Fruit fly (Drosophila melanogaster) whole organism, embryonic: ENCODE results near the gene MEP-1.

Experiments used
- Aef1 ChIP-seq: fragments of 200-800 bp; sonication (Bioruptor generic); IDR thresholded peaks from 3 replicates; pipeline ENCODE4 v1.3.6; 2022; ENCODE audit warnings: missing biosample characterization, missing genetic modification characterization
- CG11723 ChIP-seq: fragments of 200-800 bp; sonication (Bioruptor generic); optimal IDR thresholded peaks from 2 replicates; lab custom pipeline; 2017; ENCODE audit warnings: missing biosample characterization, mild to moderate bottlenecking, missing genetic modification characterization
- CG13624 ChIP-seq: fragments of 200-800 bp; sonication (Bioruptor generic); optimal IDR thresholded peaks from 2 replicates; lab custom pipeline; 2016; ENCODE audit warnings: missing biosample characterization, missing genetic modification characterization
- CG1647 ChIP-seq: fragments of 200-800 bp; sonication (Bioruptor generic); optimal IDR thresholded peaks from 3 replicates; lab custom pipeline; 2016; ENCODE audit warnings: missing biosample characterization, missing genetic modification characterization
- CG16863 ChIP-seq: fragments of 200-800 bp; sonication (Bioruptor generic); optimal IDR thresholded peaks from 3 replicates; lab custom pipeline; 2016; ENCODE audit warnings: missing biosample characterization, missing genetic modification characterization
- CG17912 ChIP-seq: fragments of 200-800 bp; sonication (Bioruptor generic); optimal IDR thresholded peaks from 2 replicates; lab custom pipeline; 2018; ENCODE audit warnings: missing biosample characterization, mild to moderate bottlenecking, missing genetic modification characterization
- CG18764 ChIP-seq: fragments of 200-800 bp; sonication (Bioruptor generic); optimal IDR thresholded peaks from 3 replicates; lab custom pipeline; 2016; ENCODE audit warnings: missing biosample characterization, missing genetic modification characterization
- CG34224 ChIP-seq: fragments of 200-800 bp; sonication (Bioruptor generic); IDR thresholded peaks from 3 replicates; pipeline ENCODE4 v1.3.6; 2022; ENCODE audit warnings: missing biosample characterization, missing genetic modification characterization; ENCODE audit not compliant: partially characterized antibody
- CG4282 ChIP-seq: fragments of 200-800 bp; sonication (Bioruptor generic); optimal IDR thresholded peaks from 2 replicates; lab custom pipeline; 2016; ENCODE audit warnings: missing biosample characterization, missing genetic modification characterization
- CG4404 ChIP-seq: fragments of 200-800 bp; sonication (Bioruptor generic); IDR thresholded peaks from 2 replicates; pipeline ENCODE4 v1.3.6; 2022; ENCODE audit warnings: missing biosample characterization, missing genetic modification characterization
- CG6791 ChIP-seq: fragments of 200-800 bp; sonication (Bioruptor generic); IDR thresholded peaks from 3 replicates; pipeline ENCODE4 v1.3.6; 2022; ENCODE audit warnings: missing biosample characterization, missing genetic modification characterization; ENCODE audit not compliant: partially characterized antibody
- CG6854 ChIP-seq: fragments of 200-800 bp; sonication (Bioruptor generic); optimal IDR thresholded peaks from 3 replicates; lab custom pipeline; 2017; ENCODE audit warnings: missing biosample characterization, mild to moderate bottlenecking, missing genetic modification characterization
- CG7357 ChIP-seq: fragments of 200-800 bp; sonication (Bioruptor generic); IDR thresholded peaks from 3 replicates; pipeline ENCODE4 v1.3.6; 2022; ENCODE audit warnings: missing biosample characterization, missing genetic modification characterization
- CG7963 ChIP-seq: fragments of 200-800 bp; sonication (Bioruptor generic); IDR thresholded peaks from 3 replicates; pipeline ENCODE4 v1.3.6; 2022; ENCODE audit warnings: missing biosample characterization, missing genetic modification characterization; ENCODE audit not compliant: partially characterized antibody
- CG8944 ChIP-seq: fragments of 200-800 bp; sonication (Bioruptor generic); optimal IDR thresholded peaks from 3 replicates; lab custom pipeline; 2016; ENCODE audit warnings: missing biosample characterization, missing genetic modification characterization
- CG9797 ChIP-seq: fragments of 200-800 bp; sonication (Bioruptor generic); optimal IDR thresholded peaks from 3 replicates; lab custom pipeline; 2018; ENCODE audit warnings: missing biosample characterization, mild to moderate bottlenecking, missing genetic modification characterization
- CHES-1-like ChIP-seq: fragments of 200-800 bp; sonication (Bioruptor generic); optimal IDR thresholded peaks from 2 replicates; lab custom pipeline; 2016; ENCODE audit warnings: missing biosample characterization, missing genetic modification characterization
- Chrac-16 ChIP-seq: fragments of 200-800 bp; sonication (Bioruptor generic); optimal IDR thresholded peaks from 3 replicates; lab custom pipeline; 2016; ENCODE audit warnings: missing biosample characterization, missing genetic modification characterization
- Dref ChIP-seq: fragments of 200-800 bp; sonication (Bioruptor generic); IDR thresholded peaks from 2 replicates; pipeline ENCODE4 v1.3.6; 2022; ENCODE audit warnings: missing biosample characterization, missing genetic modification characterization
- Mad ChIP-seq: fragments of 200-800 bp; sonication (Bioruptor generic); optimal IDR thresholded peaks from 2 replicates; lab custom pipeline; 2016; ENCODE audit warnings: missing biosample characterization, missing genetic modification characterization
- NFAT ChIP-seq: fragments of 200-800 bp; sonication (Bioruptor generic); IDR thresholded peaks from 2 replicates; pipeline ENCODE4 v1.3.6; 2022; ENCODE audit warnings: missing biosample characterization, missing genetic modification characterization
- Ssrp ChIP-seq: fragments of 200-800 bp; sonication (Bioruptor generic); optimal IDR thresholded peaks from 2 replicates; lab custom pipeline; 2018; ENCODE audit warnings: missing biosample characterization, mild to moderate bottlenecking, missing genetic modification characterization, moderate library complexity
- Tbp ChIP-seq: fragments of >200 bp; optimal IDR thresholded peaks from 2 replicates; lab custom pipeline; 2018; ENCODE audit warnings: missing biosample characterization, missing genetic modification characterization
- ase ChIP-seq: fragments of 200-800 bp; sonication (Bioruptor generic); IDR thresholded peaks from 3 replicates; pipeline ENCODE4 v1.3.6; 2022; ENCODE audit warnings: missing biosample characterization, missing genetic modification characterization
- az2 ChIP-seq: fragments of 200-800 bp; sonication (Bioruptor generic); optimal IDR thresholded peaks from 3 replicates; lab custom pipeline; 2016; ENCODE audit warnings: missing biosample characterization, missing genetic modification characterization
- bab2 ChIP-seq: fragments of 200-800 bp; sonication (Bioruptor generic); optimal IDR thresholded peaks from 2 replicates; lab custom pipeline; 2016; ENCODE audit warnings: missing biosample characterization, missing genetic modification characterization
- chif ChIP-seq, 2 experiments: fragments of 200-800 bp; sonication (Bioruptor generic); optimal IDR thresholded peaks; 3 replicates each; lab custom pipeline; 2016; ENCODE audit warnings: missing biosample characterization in 2 of 2, missing genetic modification characterization in 2 of 2
- crp ChIP-seq, 2 experiments: fragments of 200-800 bp; sonication (Bioruptor generic); optimal IDR thresholded peaks; 2 replicates in 1 of 2; 3 replicates in 1 of 2; lab custom pipeline; 2017; ENCODE audit warnings: missing biosample characterization in 2 of 2, missing genetic modification characterization in 2 of 2, mild to moderate bottlenecking in 1 of 2, moderate library complexity in 1 of 2
- exex ChIP-seq: fragments of 200-800 bp; sonication (Bioruptor generic); optimal IDR thresholded peaks from 4 replicates; lab custom pipeline; 2018; ENCODE audit warnings: missing biosample characterization, mild to moderate bottlenecking, missing genetic modification characterization, moderate library complexity
- mam ChIP-seq: fragments of 200-800 bp; sonication (Bioruptor generic); optimal IDR thresholded peaks from 3 replicates; lab custom pipeline; 2016; ENCODE audit warnings: missing biosample characterization, missing genetic modification characterization
- prd ChIP-seq, 3 experiments: fragments of >200 bp in 2 of 3; fragments of 200-800 bp in 1 of 3; sonication (Bioruptor generic) in 1 of 3; optimal IDR thresholded peaks in 2 of 3; IDR thresholded peaks in 1 of 3; 2 replicates in 2 of 3; 3 replicates in 1 of 3; pipeline versions ENCODE4 v1.3.6 to Lab custom; 2017 to 2022; ENCODE audit warnings: missing biosample characterization in 1 of 3, missing genetic modification characterization in 1 of 3
- schlank ChIP-seq: fragments of 200-800 bp; sonication (Bioruptor generic); optimal IDR thresholded peaks from 2 replicates; lab custom pipeline; 2018; ENCODE audit warnings: missing biosample characterization, mild to moderate bottlenecking, missing genetic modification characterization
- slbo ChIP-seq: fragments of 200-800 bp; sonication (Bioruptor generic); IDR thresholded peaks from 2 replicates; pipeline ENCODE4 v1.3.6; 2022; ENCODE audit warnings: missing biosample characterization, missing genetic modification characterization
- slp2 ChIP-seq: fragments of 200-800 bp; sonication (Bioruptor generic); optimal IDR thresholded peaks from 2 replicates; lab custom pipeline; 2016; ENCODE audit warnings: missing biosample characterization, missing genetic modification characterization
- sob ChIP-seq: fragments of 200-800 bp; sonication (Bioruptor generic); IDR thresholded peaks from 2 replicates; pipeline ENCODE4 v1.3.6; 2022; ENCODE audit warnings: missing biosample characterization, missing genetic modification characterization
- stc ChIP-seq: fragments of 200-800 bp; sonication (Bioruptor generic); IDR thresholded peaks from 2 replicates; pipeline ENCODE4 v1.3.6; 2022; ENCODE audit warnings: missing biosample characterization, missing genetic modification characterization
- twi ChIP-seq: fragments of 200-800 bp; optimal IDR thresholded peaks from 2 replicates; lab custom pipeline; 2019; ENCODE audit warnings: missing biosample characterization, mild to moderate bottlenecking, missing genetic modification characterization, moderate library complexity
- unpg ChIP-seq: fragments of 200-800 bp; sonication (Bioruptor generic); optimal IDR thresholded peaks from 3 replicates; lab custom pipeline; 2018; ENCODE audit warnings: missing biosample characterization, mild to moderate bottlenecking, missing genetic modification characterization, moderate library complexity

The MEP-1 gene

dm6 chr3L:2634929-2635799 is 3.6 kb downstream of the MEP-1 start (continued):
- TF ChIP-seq CG7963 (GFP tag; lab: Robert Waterston, UW) (peak; percentile 84), CG34224 (GFP tag; lab: Robert Waterston, UW) (peak; percentile 69), Ssrp (tag; lab: Kevin White, UChicago) (peak; percentile 15), Aef1 (GFP tag; lab: Robert Waterston, UW) (0 out of 3 replicates have a peak, but pooled peaks have one; percentile 9), CG1647 (GFP tag; lab: Kevin White, UChicago) (peak; percentile 61), bab2 (peak; percentile 24), schlank (tag; lab: Kevin White, UChicago) (peak; percentile 82), CG8944 (peak; percentile 10), CG6854 (GFP tag; lab: Kevin White, UChicago) (peak; percentile 85), CG13624 (GFP tag; lab: Kevin White, UChicago) (peak; percentile 81), Tbp (GFP tag; lab: Kevin White, UChicago) (peak; percentile 5), CG4282 (GFP tag; lab: Kevin White, UChicago) (no peak), CG6791 (peak; percentile 85), mam (peak; percentile 66), az2 (GFP tag; lab: Kevin White, UChicago) (peak; percentile 68), Chrac-16 (GFP tag; lab: Kevin White, UChicago) (peak; percentile 51), NFAT (peak; percentile 85), crp (GFP tag; optimal IDR thresholded peaks at IDR 0.05; lab: Kevin White, UChicago) (peak in 1 of 2 experiments; percentile 74), ase (GFP tag; lab: Robert Waterston, UW) (peak; percentile 72), CG17912 (GFP tag; lab: Kevin White, UChicago) (peak; percentile 91), Dref (GFP tag; lab: Robert Waterston, UW) (peak; percentile 95), chif (GFP tag; optimal IDR thresholded peaks at IDR 0.05; lab: Kevin White, UChicago) (peak; percentile 66 to 68), CG16863 (GFP tag; lab: Kevin White, UChicago) (peak; percentile 72), CHES-1-like (GFP tag; lab: Kevin White, UChicago) (peak; percentile 86), Mad (GFP tag; lab: Kevin White, UChicago) (peak; percentile 77), CG7357 (no peak), prd (optimal IDR thresholded peaks at IDR 0.05; lab: Kevin White, UChicago) (no peak), prd (GFP tag; IDR thresholded peaks at IDR 0.05; lab: Robert Waterston, UW) (peak; percentile 46; the same call in 1 of the 3 replicates), CG11723 (GFP tag; lab: Kevin White, UChicago) (peak; percentile 88), slp2 (GFP tag; lab: Kevin White, UChicago) (peak; percentile 67), stc (GFP tag; lab: Robert Waterston, UW) (peak; percentile 77), CG4404 (GFP tag; lab: Robert Waterston, UW) (no peak), twi (tag; lab: Kevin White, UChicago) (peak; percentile 81), CG18764 (GFP tag; lab: Kevin White, UChicago) (peak; percentile 61), unpg (peak; percentile 80), sob (GFP tag; lab: Robert Waterston, UW) (peak; percentile 86), CG9797 (peak; percentile 54), exex (peak; percentile 30), slbo (GFP tag; lab: Robert Waterston, UW) (peak; percentile 74)
